Fruit fly (Drosophila melanogaster): ENCODE data around the gene CG10343.
A peak's percentile ranks its signal among the peaks of the same experiment; 100 is the strongest.

dm6 chr2L:18752823-18753222, 49.5 kb downstream of the CG10343 start:
- TF ChIP-seq CG12605 (GFP tag; IDR thresholded peaks at IDR 0.05) (peak; percentile 66; the same call in 1 of the 2 replicates), CG9948 (tag; optimal IDR thresholded peaks at IDR 0.05) (peak; percentile 60), CG17806 (tag; optimal IDR thresholded peaks at IDR 0.05) (no peak), CG32121 (GFP tag; IDR thresholded peaks at IDR 0.05) (0 out of 2 replicates have a peak, but pooled peaks have one; percentile 23), CG8159 (tag; optimal IDR thresholded peaks at IDR 0.05) (no peak), rn (GFP tag; IDR thresholded peaks at IDR 0.05) (peak; percentile 64; the same call in 1 of the 2 replicates), CG15710 (tag; optimal IDR thresholded peaks at IDR 0.05) (no peak), CG8301 (tag; optimal IDR thresholded peaks at IDR 0.05) (peak; percentile 77), gl (tag; optimal IDR thresholded peaks at IDR 0.05) (no peak), Pif1A (GFP tag; optimal IDR thresholded peaks at IDR 0.05) (peak; percentile 41), CG13204 (GFP tag; optimal IDR thresholded peaks at IDR 0.05) (no peak)

Measured in whole organism, pupa.